Fruit fly (Drosophila melanogaster): ENCODE data around the gene Gos28.

DNA sequence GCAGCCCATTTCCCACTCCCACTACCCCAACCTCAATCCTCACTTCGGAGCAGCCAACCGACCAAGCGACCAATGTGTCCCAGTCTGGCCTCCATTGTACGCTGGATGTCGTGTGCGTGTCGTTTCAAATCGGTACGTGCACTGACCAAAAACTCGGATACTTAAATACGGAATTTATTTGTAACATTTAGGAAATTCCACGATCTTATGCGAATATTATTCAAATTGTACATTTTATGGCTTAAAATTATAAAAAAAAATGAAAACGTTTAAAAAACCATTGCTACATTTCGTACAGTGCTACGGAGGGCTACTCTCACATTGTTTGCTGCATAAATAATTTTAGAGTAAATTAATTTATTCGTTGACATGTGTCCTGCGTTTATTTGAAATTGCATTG lies 39.0 kb upstream of the Gos28 start:
- TF ChIP-seq dl (GFP tag; optimal IDR thresholded peaks at IDR 0.05; ENCODE audit: insufficient read depth in 1 of 2, partially characterized antibody in 2 of 2), result no peak
- TF ChIP-seq ey (GFP tag; optimal IDR thresholded peaks at IDR 0.05), result no peak
